Fruit fly (Drosophila melanogaster) whole organism, embryonic: ENCODE measurements around the gene CLS.

Experiments used
- Atf6 ChIP-seq: fragments of 200-800 bp; sonication (Bioruptor generic); IDR thresholded peaks from 2 replicates; pipeline ENCODE4 v1.3.6; 2022; ENCODE audit warnings: missing biosample characterization, missing genetic modification characterization
- BtbVII ChIP-seq: fragments of 200-800 bp; sonication (Bioruptor generic); optimal IDR thresholded peaks from 3 replicates; lab custom pipeline; 2017; ENCODE audit warnings: missing biosample characterization, mild to moderate bottlenecking, missing genetic modification characterization
- CG11696 ChIP-seq: fragments of 200-800 bp; sonication (Bioruptor generic); IDR thresholded peaks from 2 replicates; pipeline ENCODE4 v1.3.6; 2022; ENCODE audit warnings: missing biosample characterization, missing genetic modification characterization
- CG12071 ChIP-seq: fragments of 200-800 bp; sonication (Bioruptor generic); optimal IDR thresholded peaks from 3 replicates; lab custom pipeline; 2018; ENCODE audit warnings: missing biosample characterization, mild to moderate bottlenecking, missing genetic modification characterization
- CG12104 ChIP-seq: fragments of 200-800 bp; sonication (Bioruptor generic); optimal IDR thresholded peaks from 3 replicates; lab custom pipeline; 2016; ENCODE audit warnings: missing biosample characterization, missing genetic modification characterization
- CG15073 ChIP-seq: fragments of 200-800 bp; sonication (Bioruptor generic); optimal IDR thresholded peaks from 2 replicates; lab custom pipeline; 2016; ENCODE audit warnings: missing biosample characterization, missing genetic modification characterization
- CG1529 ChIP-seq: fragments of 200-800 bp; sonication (Bioruptor generic); optimal IDR thresholded peaks from 3 replicates; lab custom pipeline; 2018; ENCODE audit warnings: missing biosample characterization, missing genetic modification characterization
- CG16779 ChIP-seq: fragments of 200-800 bp; sonication (Bioruptor generic); IDR thresholded peaks from 2 replicates; pipeline ENCODE4 v1.3.6; 2022; ENCODE audit warnings: missing biosample characterization, missing genetic modification characterization
- CG16815 ChIP-seq: fragments of 200-800 bp; sonication (Bioruptor generic); optimal IDR thresholded peaks from 3 replicates; lab custom pipeline; 2017; ENCODE audit warnings: missing biosample characterization, mild to moderate bottlenecking, missing genetic modification characterization
- CG30020 ChIP-seq: fragments of 200-800 bp; optimal IDR thresholded peaks from 2 replicates; lab custom pipeline; 2019; ENCODE audit warnings: missing biosample characterization, mild to moderate bottlenecking, missing genetic modification characterization, moderate library complexity
- CG31388 ChIP-seq: fragments of 200-800 bp; sonication (Bioruptor generic); optimal IDR thresholded peaks from 2 replicates; lab custom pipeline; 2016; ENCODE audit warnings: missing biosample characterization, missing genetic modification characterization
- CG4424 ChIP-seq: fragments of 200-800 bp; sonication (Bioruptor generic); optimal IDR thresholded peaks from 3 replicates; lab custom pipeline; 2016; ENCODE audit warnings: missing biosample characterization, missing genetic modification characterization
- CG6272 ChIP-seq: fragments of 200-800 bp; sonication (Bioruptor generic); IDR thresholded peaks from 2 replicates; pipeline ENCODE4 v1.3.6; 2022; ENCODE audit warnings: missing biosample characterization, missing genetic modification characterization
- CG6854 ChIP-seq: fragments of 200-800 bp; sonication (Bioruptor generic); optimal IDR thresholded peaks from 3 replicates; lab custom pipeline; 2017; ENCODE audit warnings: missing biosample characterization, mild to moderate bottlenecking, missing genetic modification characterization
- CG7839 ChIP-seq: fragments of 200-800 bp; sonication (Bioruptor generic); optimal IDR thresholded peaks from 3 replicates; lab custom pipeline; 2018; ENCODE audit warnings: missing biosample characterization, mild to moderate bottlenecking, missing genetic modification characterization, moderate library complexity
- CG7963 ChIP-seq: fragments of 200-800 bp; sonication (Bioruptor generic); IDR thresholded peaks from 3 replicates; pipeline ENCODE4 v1.3.6; 2022; ENCODE audit warnings: missing biosample characterization, missing genetic modification characterization; ENCODE audit not compliant: partially characterized antibody
- CG8765 ChIP-seq: fragments of 200-800 bp; sonication (Bioruptor generic); IDR thresholded peaks from 2 replicates; pipeline ENCODE4 v1.3.6; 2022; ENCODE audit warnings: missing biosample characterization, missing genetic modification characterization
- CG8924 ChIP-seq: fragments of 200-800 bp; optimal IDR thresholded peaks from 3 replicates; lab custom pipeline; 2019; ENCODE audit warnings: missing biosample characterization, mild to moderate bottlenecking, missing genetic modification characterization, moderate library complexity
- CG9932 ChIP-seq: fragments of 200-800 bp; sonication (Bioruptor generic); IDR thresholded peaks from 2 replicates; pipeline ENCODE4 v1.3.6; 2022; ENCODE audit warnings: missing biosample characterization, missing genetic modification characterization
- H15 ChIP-seq: fragments of 200-800 bp; sonication (Bioruptor generic); IDR thresholded peaks from 3 replicates; pipeline ENCODE4 v1.3.6; 2022; ENCODE audit warnings: missing biosample characterization, missing genetic modification characterization
- HLH54F ChIP-seq: fragments of 200-800 bp; sonication (Bioruptor generic); optimal IDR thresholded peaks from 3 replicates; lab custom pipeline; 2016; ENCODE audit warnings: missing biosample characterization, missing genetic modification characterization
- Hr39 ChIP-seq: fragments of >200 bp; optimal IDR thresholded peaks from 2 replicates; lab custom pipeline; 2017
- Hr78 ChIP-seq, 2 experiments: fragments of 200-800 bp in 1 of 2; fragments of >200 bp in 1 of 2; sonication (Bioruptor generic) in 1 of 2; optimal IDR thresholded peaks; 2 replicates each; lab custom pipeline; 2017 to 2019; ENCODE audit warnings: missing biosample characterization in 2 of 2, missing genetic modification characterization in 2 of 2, mild to moderate bottlenecking in 1 of 2, moderate library complexity in 1 of 2
- MESR4 ChIP-seq: fragments of 200-800 bp; sonication (Bioruptor generic); optimal IDR thresholded peaks from 2 replicates; lab custom pipeline; 2018; ENCODE audit warnings: missing biosample characterization, mild to moderate bottlenecking, missing genetic modification characterization, moderate library complexity
- Oaz ChIP-seq: fragments of 200-800 bp; sonication (Bioruptor generic); IDR thresholded peaks from 2 replicates; pipeline ENCODE4 v1.3.6; 2022; ENCODE audit warnings: missing biosample characterization, missing genetic modification characterization
- Optix ChIP-seq: fragments of 200-800 bp; sonication (Bioruptor generic); IDR thresholded peaks from 3 replicates; pipeline ENCODE4 v1.3.6; 2022; ENCODE audit warnings: missing biosample characterization, missing genetic modification characterization
- Six4 ChIP-seq: fragments of 200-800 bp; sonication (Bioruptor generic); optimal IDR thresholded peaks from 2 replicates; lab custom pipeline; 2016; ENCODE audit warnings: missing biosample characterization, missing genetic modification characterization
- Ssrp ChIP-seq: fragments of 200-800 bp; sonication (Bioruptor generic); optimal IDR thresholded peaks from 2 replicates; lab custom pipeline; 2018; ENCODE audit warnings: missing biosample characterization, mild to moderate bottlenecking, missing genetic modification characterization, moderate library complexity
- aop ChIP-seq: fragments of 200-800 bp; sonication (Bioruptor generic); IDR thresholded peaks from 2 replicates; pipeline ENCODE4 v1.3.6; 2022; ENCODE audit warnings: missing biosample characterization, missing genetic modification characterization
- ap ChIP-seq: fragments of 200-800 bp; sonication (Bioruptor generic); IDR thresholded peaks from 2 replicates; pipeline ENCODE4 v1.3.6; 2022; ENCODE audit warnings: missing biosample characterization, missing genetic modification characterization
- bowl ChIP-seq: fragments of 200-800 bp; sonication (Bioruptor generic); IDR thresholded peaks from 2 replicates; pipeline ENCODE4 v1.3.6; 2022; ENCODE audit warnings: missing biosample characterization, missing genetic modification characterization
- chif ChIP-seq, 2 experiments: fragments of 200-800 bp; sonication (Bioruptor generic); optimal IDR thresholded peaks; 3 replicates each; lab custom pipeline; 2016; ENCODE audit warnings: missing biosample characterization in 2 of 2, missing genetic modification characterization in 2 of 2
- dmrt99B ChIP-seq: fragments of 200-800 bp; sonication (Bioruptor generic); optimal IDR thresholded peaks from 2 replicates; lab custom pipeline; 2018; ENCODE audit warnings: missing biosample characterization, mild to moderate bottlenecking, missing genetic modification characterization, moderate library complexity
- fd3F ChIP-seq: fragments of 200-800 bp; sonication (Bioruptor generic); optimal IDR thresholded peaks from 2 replicates; lab custom pipeline; 2018; ENCODE audit warnings: missing biosample characterization, mild to moderate bottlenecking, missing genetic modification characterization, moderate library complexity
- fd96Cb ChIP-seq: fragments of 200-800 bp; sonication (Bioruptor generic); optimal IDR thresholded peaks from 2 replicates; lab custom pipeline; 2018; ENCODE audit warnings: missing biosample characterization, mild to moderate bottlenecking, missing genetic modification characterization, moderate library complexity
- grau ChIP-seq: fragments of 200-800 bp; optimal IDR thresholded peaks from 3 replicates; lab custom pipeline; 2019; ENCODE audit warnings: missing biosample characterization, mild to moderate bottlenecking, missing genetic modification characterization, moderate library complexity
- gsb ChIP-seq: fragments of 200-800 bp; sonication (Bioruptor generic); IDR thresholded peaks from 2 replicates; pipeline ENCODE4 v1.3.6; 2022; ENCODE audit warnings: missing biosample characterization, missing genetic modification characterization
- ind ChIP-seq: fragments of 200-800 bp; sonication (Bioruptor generic); optimal IDR thresholded peaks from 3 replicates; lab custom pipeline; 2016; ENCODE audit warnings: missing biosample characterization, missing genetic modification characterization
- klu ChIP-seq: fragments of 200-800 bp; sonication (Bioruptor generic); IDR thresholded peaks from 2 replicates; pipeline ENCODE4 v1.3.6; 2022; ENCODE audit warnings: missing biosample characterization, missing genetic modification characterization
- lilli ChIP-seq: fragments of 200-800 bp; sonication (Bioruptor generic); optimal IDR thresholded peaks from 3 replicates; lab custom pipeline; 2016; ENCODE audit warnings: missing biosample characterization, missing genetic modification characterization
- lmd ChIP-seq: fragments of 200-800 bp; sonication (Bioruptor generic); IDR thresholded peaks from 2 replicates; pipeline ENCODE4 v1.3.6; 2022; ENCODE audit warnings: missing biosample characterization, missing genetic modification characterization
- odd ChIP-seq: fragments of 200-800 bp; sonication (Bioruptor generic); optimal IDR thresholded peaks from 2 replicates; lab custom pipeline; 2017; ENCODE audit warnings: missing biosample characterization, mild to moderate bottlenecking, missing genetic modification characterization
- otp ChIP-seq: fragments of 200-800 bp; sonication (Bioruptor generic); IDR thresholded peaks from 3 replicates; pipeline ENCODE4, ENCODE4 v1.3.6; 2022; ENCODE audit warnings: missing biosample characterization, missing genetic modification characterization
- pan ChIP-seq, 4 experiments: fragments of >200 bp in 3 of 4; fragments of 200-800 bp in 1 of 4; sonication (Bioruptor generic) in 1 of 4; optimal IDR thresholded peaks in 3 of 4; IDR thresholded peaks in 1 of 4; 2 replicates each; pipeline versions ENCODE4 v1.3.6 to Lab custom; 2017 to 2022; ENCODE audit warnings: missing biosample characterization in 2 of 4, missing genetic modification characterization in 2 of 4, mixed read lengths in 1 of 4
- prd ChIP-seq, 3 experiments: fragments of >200 bp in 2 of 3; fragments of 200-800 bp in 1 of 3; sonication (Bioruptor generic) in 1 of 3; optimal IDR thresholded peaks in 2 of 3; IDR thresholded peaks in 1 of 3; 2 replicates in 2 of 3; 3 replicates in 1 of 3; pipeline versions ENCODE4 v1.3.6 to Lab custom; 2017 to 2022; ENCODE audit warnings: missing biosample characterization in 1 of 3, missing genetic modification characterization in 1 of 3
- pros ChIP-seq: fragments of 200-800 bp; sonication (Bioruptor generic); optimal IDR thresholded peaks from 3 replicates; lab custom pipeline; 2019; ENCODE audit warnings: missing biosample characterization, mild to moderate bottlenecking, missing genetic modification characterization, moderate library complexity
- psq ChIP-seq: fragments of 200-800 bp; sonication (Bioruptor generic); optimal IDR thresholded peaks from 2 replicates; lab custom pipeline; 2017; ENCODE audit warnings: missing biosample characterization, missing genetic modification characterization
- row ChIP-seq: fragments of 200-800 bp; sonication (Bioruptor generic); IDR thresholded peaks from 3 replicates; pipeline ENCODE4 v1.3.6; 2022; ENCODE audit warnings: missing biosample characterization, missing genetic modification characterization
- sens ChIP-seq: fragments of 200-800 bp; sonication (Bioruptor generic); peaks from one replicate; lab custom pipeline; 2016; ENCODE audit warnings: missing biosample characterization, missing genetic modification characterization
- so ChIP-seq: fragments of 200-800 bp; sonication (Bioruptor generic); IDR thresholded peaks from 3 replicates; pipeline ENCODE4 v1.3.6; 2022; ENCODE audit warnings: missing biosample characterization, missing genetic modification characterization
- tna ChIP-seq: fragments of 200-800 bp; sonication (Bioruptor generic); IDR thresholded peaks from 2 replicates; pipeline ENCODE4 v1.3.6; 2022; ENCODE audit warnings: missing biosample characterization, missing genetic modification characterization; ENCODE audit not compliant: partially characterized antibody
- tx ChIP-seq: fragments of 200-800 bp; sonication (Bioruptor generic); optimal IDR thresholded peaks from 2 replicates; lab custom pipeline; 2016; ENCODE audit warnings: missing biosample characterization, missing genetic modification characterization

Gene CLS

dm6 chr3R:25662358-25662757 lies 24.8 kb downstream of the CLS start (continued):
- TF ChIP-seq HLH54F (GFP tag; lab: Kevin White, UChicago), result no peak
- TF ChIP-seq fd96Cb (tag; lab: Kevin White, UChicago), result no peak
- TF ChIP-seq ap (GFP tag; lab: Robert Waterston, UW), result no peak
- TF ChIP-seq CG31388 (GFP tag; lab: Kevin White, UChicago), result no peak
- TF ChIP-seq CG1529, result no peak
- TF ChIP-seq CG12104, result no peak
- no peak for TF ChIP-seq pros (GFP tag; lab: Kevin White, UChicago)
- peak in 1 of 2 experiments; percentile 9 for TF ChIP-seq chif (GFP tag; optimal IDR thresholded peaks at IDR 0.05; lab: Kevin White, UChicago)
- TF ChIP-seq gsb (GFP tag; lab: Robert Waterston, UW), result no peak
- TF ChIP-seq CG4424, result peak; percentile 27
- TF ChIP-seq Optix (GFP tag; lab: Robert Waterston, UW), result no peak
- TF ChIP-seq Six4 (GFP tag; lab: Kevin White, UChicago), result no peak
- no peak for TF ChIP-seq H15 (GFP tag; lab: Robert Waterston, UW)
- no peak for TF ChIP-seq bowl
- TF ChIP-seq odd, result no peak
- TF ChIP-seq Hr78 (GFP tag; optimal IDR thresholded peaks at IDR 0.05; lab: Kevin White, UChicago), result no peak
- 0 out of 3 replicates have a peak, but pooled peaks have one; percentile 11 for TF ChIP-seq row
- TF ChIP-seq CG8924 (tag; lab: Kevin White, UChicago), result no peak
- TF ChIP-seq CG9932 (GFP tag; lab: Robert Waterston, UW), result no peak
- TF ChIP-seq ind (GFP tag; lab: Kevin White, UChicago), result peak; percentile 10
- no peak for TF ChIP-seq CG16815
- TF ChIP-seq CG15073, result peak; percentile 5
- TF ChIP-seq pan (optimal IDR thresholded peaks at IDR 0.05; lab: Kevin White, UChicago), result no peak
- peak in 1 of 2 experiments; percentile 29 for TF ChIP-seq pan (GFP tag; optimal IDR thresholded peaks at IDR 0.05 in 1 of 2, IDR thresholded peaks at IDR 0.05 in 1 of 2)
- TF ChIP-seq prd (optimal IDR thresholded peaks at IDR 0.05; lab: Kevin White, UChicago), result no peak
- TF ChIP-seq prd (GFP tag; IDR thresholded peaks at IDR 0.05; lab: Robert Waterston, UW), result peak; percentile 26; the same call in 1 of the 3 replicates
- TF ChIP-seq dmrt99B (tag; lab: Kevin White, UChicago), result no peak
- TF ChIP-seq lmd (GFP tag; lab: Robert Waterston, UW), result no peak
- no peak for TF ChIP-seq MESR4 (GFP tag; lab: Kevin White, UChicago)
- no peak for TF ChIP-seq lilli (GFP tag; lab: Kevin White, UChicago)
- TF ChIP-seq CG6854 (GFP tag; lab: Kevin White, UChicago), result no peak
- peak; percentile 89 for TF ChIP-seq CG11696 (GFP tag; lab: Robert Waterston, UW)
- TF ChIP-seq CG12071 (GFP tag; lab: Kevin White, UChicago), result no peak
- no peak for TF ChIP-seq BtbVII (GFP tag; lab: Kevin White, UChicago)
- TF ChIP-seq CG8765 (GFP tag; lab: Robert Waterston, UW), result no peak
- no peak for TF ChIP-seq CG16779 (GFP tag; lab: Robert Waterston, UW)
- TF ChIP-seq grau (tag; lab: Kevin White, UChicago), result peak; percentile 60
- TF ChIP-seq CG30020, result no peak
- no peak for TF ChIP-seq klu (GFP tag; lab: Robert Waterston, UW)
- no peak for TF ChIP-seq fd3F (GFP tag; lab: Kevin White, UChicago)
- TF ChIP-seq CG7839 (tag; lab: Kevin White, UChicago), result no peak
- 0 out of 3 replicates have a peak, but pooled peaks have one; percentile 20 for TF ChIP-seq so (GFP tag; lab: Robert Waterston, UW)
- no peak for TF ChIP-seq tna (GFP tag; lab: Robert Waterston, UW)
- no peak for TF ChIP-seq CG7963 (GFP tag; lab: Robert Waterston, UW)
- TF ChIP-seq Ssrp, result no peak
- TF ChIP-seq otp (GFP tag; lab: Robert Waterston, UW), result peak; percentile 14; the same call in 1 of the 3 replicates
- TF ChIP-seq tx (GFP tag; lab: Kevin White, UChicago), result no peak
- no peak for TF ChIP-seq aop (GFP tag; lab: Robert Waterston, UW)
- TF ChIP-seq CG6272 (GFP tag; lab: Robert Waterston, UW), result no peak
- no peak for TF ChIP-seq Oaz (GFP tag; lab: Robert Waterston, UW)
- TF ChIP-seq Atf6 (GFP tag; lab: Robert Waterston, UW), result no peak
- peak; percentile 68 for TF ChIP-seq sens
- TF ChIP-seq psq, result no peak
- TF ChIP-seq Hr39 (lab: Kevin White, UChicago), result no peak
